Worm (Caenorhabditis elegans): Measurements from ENCODE around the gene rhgf-2.
"Not testable (repeated sequence)": the region's sequence is repeated elsewhere in the genome, so short reads cannot be mapped to it uniquely, and the experiment has no call there.

Gene rhgf-2

ce11 chrII:4129450-4129849 is 28.9 kb downstream of the rhgf-2 start:
- TF ChIP-seq T22C8.4 (GFP tag; IDR thresholded peaks at IDR 0.05), result no peak
- TF ChIP-seq cog-1 (tag; optimal IDR thresholded peaks at IDR 0.05), result no peak

ce11 chrII:4133332-4133731 is 32.7 kb downstream of the rhgf-2 start:
- no peak for TF ChIP-seq flt-1 (GFP tag; IDR thresholded peaks at IDR 0.05)
- TF ChIP-seq cog-1 (tag; optimal IDR thresholded peaks at IDR 0.05), result no peak
- no peak for TF ChIP-seq med-1 (GFP tag; optimal IDR thresholded peaks at IDR 0.05; ENCODE audit: insufficient read depth)
- TF ChIP-seq ztf-29 (GFP tag; IDR thresholded peaks at IDR 0.05), result no peak
- TF ChIP-seq ref-1 (GFP tag; conservative IDR thresholded peaks at IDR 0.05), result no peak
- TF ChIP-seq T22C8.4 (GFP tag; IDR thresholded peaks at IDR 0.05), result no peak
- TF ChIP-seq tab-1 (GFP tag; IDR thresholded peaks at IDR 0.05), result no peak
- TF ChIP-seq ztf-23 (GFP tag; IDR thresholded peaks at IDR 0.05), result no peak
- TF ChIP-seq klf-2 (GFP tag; conservative IDR thresholded peaks at IDR 0.05), result no peak

- TF ChIP-seq flt-1 (GFP tag; IDR thresholded peaks at IDR 0.05), result no peak
- no peak for TF ChIP-seq ztf-23 (GFP tag; IDR thresholded peaks at IDR 0.05)
- no peak for TF ChIP-seq cog-1 (tag; optimal IDR thresholded peaks at IDR 0.05)
- no peak for TF ChIP-seq ztf-29 (GFP tag; IDR thresholded peaks at IDR 0.05)
- TF ChIP-seq T22C8.4 (GFP tag; IDR thresholded peaks at IDR 0.05), result no peak
- no peak for TF ChIP-seq tab-1 (GFP tag; IDR thresholded peaks at IDR 0.05)
- no peak for TF ChIP-seq med-1 (GFP tag; optimal IDR thresholded peaks at IDR 0.05; ENCODE audit: insufficient read depth)
- no peak for TF ChIP-seq ref-1 (GFP tag; conservative IDR thresholded peaks at IDR 0.05)
- TF ChIP-seq klf-2 (GFP tag; conservative IDR thresholded peaks at IDR 0.05), result no peak
Measured at ce11 chrII:4134688-4135087, 34.1 kb downstream of the rhgf-2 start.

- not testable (repeated sequence) for TF ChIP-seq klf-2 (GFP tag; conservative IDR thresholded peaks at IDR 0.05); ztf-23 (GFP tag; IDR thresholded peaks at IDR 0.05); cog-1 (tag; optimal IDR thresholded peaks at IDR 0.05)
Measured at ce11 chrII:4135259-4135658, 34.7 kb downstream of the rhgf-2 start, which contains the start of gene ast-1. Gene ast-1 (minus strand): TSS chrII:4135359.

ce11 chrII:4146039-4146438 is 45.5 kb downstream of the rhgf-2 start, which contains the start of gene F56D3.1:
Gene F56D3.1 (plus strand): TSS chrII:4146339.
- TF ChIP-seq ref-1 (GFP tag; conservative IDR thresholded peaks at IDR 0.05) (no peak), ztf-29 (GFP tag; IDR thresholded peaks at IDR 0.05) (no peak)

ce11 chrII:4150211-4150610 is 49.6 kb downstream of the rhgf-2 start:
- TF ChIP-seq tab-1 (GFP tag; IDR thresholded peaks at IDR 0.05) (no peak), ztf-29 (GFP tag; IDR thresholded peaks at IDR 0.05) (no peak)

- no peak for TF ChIP-seq tab-1 (GFP tag; IDR thresholded peaks at IDR 0.05)
- no peak for TF ChIP-seq T22C8.4 (GFP tag; IDR thresholded peaks at IDR 0.05)
- no peak for TF ChIP-seq ztf-23 (GFP tag; IDR thresholded peaks at IDR 0.05)
- TF ChIP-seq med-1 (GFP tag; optimal IDR thresholded peaks at IDR 0.05; ENCODE audit: insufficient read depth), result no peak
Measured at ce11 chrII:4151499-4152132, 51.0 kb downstream of the rhgf-2 start.

ce11 chrII:4152864-4153263 is 52.3 kb downstream of the rhgf-2 start:
- no peak for TF ChIP-seq flt-1 (GFP tag; IDR thresholded peaks at IDR 0.05)

- peak; percentile 49; the same call in 1 of the 2 replicates for TF ChIP-seq ztf-29 (GFP tag; IDR thresholded peaks at IDR 0.05)
- no peak for TF ChIP-seq tab-1 (GFP tag; IDR thresholded peaks at IDR 0.05)
Measured at ce11 chrII:4155112-4155823, 54.7 kb downstream of the rhgf-2 start, which contains the start of gene R03H10.2. Gene R03H10.2 (plus strand): TSS chrII:4155773.

ce11 chrII:4157817-4158216 is 57.2 kb downstream of the rhgf-2 start:
- TF ChIP-seq ref-1 (GFP tag; conservative IDR thresholded peaks at IDR 0.05) (no peak), klf-2 (GFP tag; conservative IDR thresholded peaks at IDR 0.05) (no peak), flt-1 (GFP tag; IDR thresholded peaks at IDR 0.05) (no peak), ztf-23 (GFP tag; IDR thresholded peaks at IDR 0.05) (no peak), ztf-29 (GFP tag; IDR thresholded peaks at IDR 0.05) (no peak), tab-1 (GFP tag; IDR thresholded peaks at IDR 0.05) (no peak), T22C8.4 (GFP tag; IDR thresholded peaks at IDR 0.05) (no peak), cog-1 (tag; optimal IDR thresholded peaks at IDR 0.05) (no peak), med-1 (GFP tag; optimal IDR thresholded peaks at IDR 0.05; ENCODE audit: insufficient read depth) (no peak)

- TF ChIP-seq cog-1 (tag; optimal IDR thresholded peaks at IDR 0.05) (no peak), ztf-23 (GFP tag; IDR thresholded peaks at IDR 0.05) (no peak), tab-1 (GFP tag; IDR thresholded peaks at IDR 0.05) (no peak), klf-2 (GFP tag; conservative IDR thresholded peaks at IDR 0.05) (no peak), flt-1 (GFP tag; IDR thresholded peaks at IDR 0.05) (no peak), med-1 (GFP tag; optimal IDR thresholded peaks at IDR 0.05; ENCODE audit: insufficient read depth) (no peak)
Measured at ce11 chrII:4159570-4159969, 59.0 kb downstream of the rhgf-2 start.
